Worm (Caenorhabditis elegans) whole organism, midembryonic: Measurements from ENCODE around the gene C33G3.5.
A peak's percentile ranks its signal among the peaks of the same experiment; 100 is the strongest.

ENCODE experiments used
- T22C8.4 ChIP-seq: fragments of 200-800 bp; sonication (Bioruptor generic); IDR thresholded peaks from 2 replicates; pipeline ENCODE4 v1.3.6; 2022; ENCODE audit warnings: missing genetic modification characterization, missing compliant biosample characterization
- cog-1 ChIP-seq: sonication (generic microtip); optimal IDR thresholded peaks from 2 replicates; lab custom pipeline; 2016; ENCODE audit warnings: missing genetic modification characterization, missing compliant biosample characterization
- flt-1 ChIP-seq: fragments of 200-800 bp; sonication (Bioruptor generic); IDR thresholded peaks from 2 replicates; pipeline ENCODE4 v1.3.6; 2022; ENCODE audit warnings: missing genetic modification characterization, missing compliant biosample characterization
- klf-2 ChIP-seq: fragments of 200-800 bp; sonication (Bioruptor generic); conservative IDR thresholded peaks from 2 replicates; pipeline ENCODE4 v1.3.6; 2022; ENCODE audit warnings: missing genetic modification reagents, missing genetic modification characterization, missing compliant biosample characterization
- med-1 ChIP-seq: sonication (generic microtip); optimal IDR thresholded peaks from 2 replicates; lab custom pipeline; 2017; ENCODE audit warnings: missing genetic modification characterization, mild to moderate bottlenecking, missing compliant biosample characterization, antibody characterized with exemption, missing genetic modification reagents; ENCODE audit not compliant: insufficient read depth
- ref-1 ChIP-seq: fragments of 200-800 bp; sonication (Bioruptor generic); conservative IDR thresholded peaks from 2 replicates; pipeline ENCODE4 v1.3.6; 2022; ENCODE audit warnings: missing genetic modification reagents, missing genetic modification characterization, missing compliant biosample characterization
- tab-1 ChIP-seq: fragments of 200-800 bp; sonication (Bioruptor generic); IDR thresholded peaks from 2 replicates; pipeline ENCODE4 v1.3.6; 2022; ENCODE audit warnings: missing genetic modification characterization, missing compliant biosample characterization
- ztf-23 ChIP-seq: fragments of 200-800 bp; sonication (Bioruptor generic); IDR thresholded peaks from 2 replicates; pipeline ENCODE4 v1.3.6; 2022; ENCODE audit warnings: missing genetic modification reagents, missing genetic modification characterization, missing compliant biosample characterization
- ztf-29 ChIP-seq: fragments of 200-800 bp; sonication (Bioruptor generic); IDR thresholded peaks from 2 replicates; pipeline ENCODE4 v1.3.6; 2022; ENCODE audit warnings: missing genetic modification reagents, missing genetic modification characterization, missing compliant biosample characterization

The C33G3.5 gene

ce11 chrX:14098618-14099118 lies 20.2 kb upstream of the C33G3.5 start, which contains the start of gene F16B12.4:
TSS of gene F16B12.4 (minus strand) at chrX:14098668.
- TF ChIP-seq ztf-29 (GFP tag; lab: Robert Waterston, UW) (no peak), T22C8.4 (GFP tag; lab: Robert Waterston, UW) (no peak), ztf-23 (GFP tag; lab: Robert Waterston, UW) (no peak), ref-1 (GFP tag; lab: Robert Waterston, UW) (no peak), tab-1 (GFP tag; lab: Robert Waterston, UW) (no peak), med-1 (GFP tag; lab: Kevin White, UChicago) (no peak), flt-1 (GFP tag; lab: Robert Waterston, UW) (no peak), cog-1 (no peak), klf-2 (GFP tag; lab: Robert Waterston, UW) (no peak)

- TF ChIP-seq cog-1: no peak
Observed at ce11 chrX:14090990-14091389, 12.5 kb upstream of the C33G3.5 start.

DNA sequence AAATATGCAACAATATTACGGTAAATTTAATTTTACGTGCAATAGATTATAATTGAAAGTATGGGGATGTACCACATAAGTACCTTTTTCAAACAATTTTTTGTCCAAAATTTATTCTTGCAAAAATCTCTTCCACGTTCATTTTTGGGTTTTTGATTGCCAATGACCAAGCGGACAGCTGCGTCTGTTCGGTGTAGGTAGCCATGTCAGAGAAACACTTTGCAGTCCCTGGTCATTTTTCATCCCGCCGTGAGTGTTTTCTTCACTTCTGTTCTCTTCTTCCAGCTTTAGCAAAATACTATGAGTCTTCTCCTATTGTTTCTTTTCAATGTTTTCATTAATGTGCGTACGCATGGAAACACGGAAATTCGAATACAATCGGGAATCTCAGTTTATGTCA lies 11.6 kb upstream of the C33G3.5 start, which contains the start of gene dsl-4:
Gene dsl-4, plus strand, starts transcription at position 301 of the 400 bp plus-strand sequence.
- TF ChIP-seq med-1 (GFP tag; lab: Kevin White, UChicago): no peak
- TF ChIP-seq T22C8.4 (GFP tag; lab: Robert Waterston, UW): no peak
- no peak for TF ChIP-seq klf-2 (GFP tag; lab: Robert Waterston, UW)
- no peak for TF ChIP-seq ref-1 (GFP tag; lab: Robert Waterston, UW)
- TF ChIP-seq flt-1 (GFP tag; lab: Robert Waterston, UW): no peak
- no peak for TF ChIP-seq tab-1 (GFP tag; lab: Robert Waterston, UW)
- TF ChIP-seq ztf-23 (GFP tag; lab: Robert Waterston, UW): no peak
- no peak for TF ChIP-seq ztf-29 (GFP tag; lab: Robert Waterston, UW)
- no peak for TF ChIP-seq cog-1

DNA sequence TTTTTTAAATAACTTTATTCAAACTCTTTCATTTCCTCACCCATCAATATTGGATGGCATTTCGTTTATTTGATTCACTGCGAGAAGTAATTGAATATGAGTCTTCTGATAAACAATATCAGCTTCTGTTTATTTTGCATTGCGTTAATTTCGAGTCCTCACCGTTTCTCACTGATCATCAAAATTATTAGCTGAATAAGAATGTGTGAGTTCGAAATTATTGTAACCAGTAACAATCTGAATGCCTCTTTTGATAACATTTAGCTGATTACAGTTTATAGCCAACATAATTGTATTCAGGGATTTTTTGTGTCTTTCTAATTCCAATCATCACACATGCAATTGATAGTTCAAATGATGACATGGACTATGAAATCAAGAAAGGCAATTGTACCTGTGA lies 6.7 kb upstream of the C33G3.5 start, which contains the start of gene F16B12.1:
Gene F16B12.1, plus strand, starts transcription at position 301 of the 400 bp plus-strand sequence.
- no peak for TF ChIP-seq klf-2 (GFP tag; lab: Robert Waterston, UW)

- TF ChIP-seq tab-1 (GFP tag; lab: Robert Waterston, UW) (no peak), cog-1 (no peak), med-1 (GFP tag; lab: Kevin White, UChicago) (no peak), flt-1 (GFP tag; lab: Robert Waterston, UW) (no peak), ztf-29 (GFP tag; lab: Robert Waterston, UW) (no peak), ztf-23 (GFP tag; lab: Robert Waterston, UW) (no peak), ref-1 (GFP tag; lab: Robert Waterston, UW) (no peak), T22C8.4 (GFP tag; lab: Robert Waterston, UW) (no peak), klf-2 (GFP tag; lab: Robert Waterston, UW) (no peak)
Observed at ce11 chrX:14084230-14084629, 5.8 kb upstream of the C33G3.5 start, which contains the start of gene C33G3.6. TSS of gene C33G3.6 (minus strand) at chrX:14084330.

DNA sequence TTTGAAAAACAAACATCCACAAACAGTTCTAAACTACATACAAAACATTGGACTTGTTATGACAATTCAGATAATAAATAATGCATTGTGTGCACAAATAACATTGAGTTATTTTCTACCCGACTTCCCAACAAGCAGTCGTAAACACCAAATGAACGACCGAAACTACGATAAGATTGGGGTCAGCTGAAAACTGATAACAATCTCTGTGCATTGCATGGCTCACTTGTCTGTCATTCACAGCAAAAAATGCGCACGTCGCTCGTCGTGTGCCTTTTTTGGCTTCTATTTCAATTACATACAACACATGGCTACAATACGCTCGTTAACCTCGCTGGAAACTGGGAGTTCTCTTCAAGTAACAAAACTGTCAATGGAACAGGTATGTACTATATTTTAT lies 7.5 kb downstream of the C33G3.5 start, which contains the start of gene C33G3.4:
Gene C33G3.4, plus strand, starts transcription at position 213 of the 400 bp plus-strand sequence.
- TF ChIP-seq flt-1 (GFP tag; lab: Robert Waterston, UW): no peak
- TF ChIP-seq med-1 (GFP tag; lab: Kevin White, UChicago): no peak
- TF ChIP-seq cog-1: no peak
- no peak for TF ChIP-seq ref-1 (GFP tag; lab: Robert Waterston, UW)
- TF ChIP-seq tab-1 (GFP tag; lab: Robert Waterston, UW): no peak
- no peak for TF ChIP-seq T22C8.4 (GFP tag; lab: Robert Waterston, UW)
- no peak for TF ChIP-seq klf-2 (GFP tag; lab: Robert Waterston, UW)
- no peak for TF ChIP-seq ztf-29 (GFP tag; lab: Robert Waterston, UW)
- TF ChIP-seq ztf-23 (GFP tag; lab: Robert Waterston, UW): no peak

ce11 chrX:14069528-14069927 lies 8.9 kb downstream of the C33G3.5 start:
- TF ChIP-seq med-1 (GFP tag; lab: Kevin White, UChicago): no peak
- TF ChIP-seq tab-1 (GFP tag; lab: Robert Waterston, UW): no peak
- no peak for TF ChIP-seq ref-1 (GFP tag; lab: Robert Waterston, UW)
- no peak for TF ChIP-seq cog-1
- TF ChIP-seq flt-1 (GFP tag; lab: Robert Waterston, UW): no peak
- TF ChIP-seq klf-2 (GFP tag; lab: Robert Waterston, UW): no peak
- TF ChIP-seq ztf-23 (GFP tag; lab: Robert Waterston, UW): no peak
- no peak for TF ChIP-seq ztf-29 (GFP tag; lab: Robert Waterston, UW)
- TF ChIP-seq T22C8.4 (GFP tag; lab: Robert Waterston, UW): no peak

- TF ChIP-seq ref-1 (GFP tag; lab: Robert Waterston, UW) (no peak), flt-1 (GFP tag; lab: Robert Waterston, UW) (no peak), med-1 (GFP tag; lab: Kevin White, UChicago) (no peak), ztf-29 (GFP tag; lab: Robert Waterston, UW) (no peak), tab-1 (GFP tag; lab: Robert Waterston, UW) (no peak), ztf-23 (GFP tag; lab: Robert Waterston, UW) (no peak), klf-2 (GFP tag; lab: Robert Waterston, UW) (no peak), cog-1 (no peak)
Observed at ce11 chrX:14067641-14068040, 10.8 kb downstream of the C33G3.5 start, which contains the start of gene lgc-21. TSS of gene lgc-21 (minus strand) at chrX:14067984.

- peak; percentile 84 for TF ChIP-seq med-1 (GFP tag; lab: Kevin White, UChicago)
- peak; percentile 88 for TF ChIP-seq cog-1
- peak; percentile 97 for TF ChIP-seq ztf-29 (GFP tag; lab: Robert Waterston, UW)
- TF ChIP-seq T22C8.4 (GFP tag; lab: Robert Waterston, UW): peak; percentile 96
- peak; percentile 99 for TF ChIP-seq flt-1 (GFP tag; lab: Robert Waterston, UW)
- peak; percentile 96 for TF ChIP-seq klf-2 (GFP tag; lab: Robert Waterston, UW)
- peak; percentile 98 for TF ChIP-seq tab-1 (GFP tag; lab: Robert Waterston, UW)
- peak; percentile 97 for TF ChIP-seq ref-1 (GFP tag; lab: Robert Waterston, UW)
- TF ChIP-seq ztf-23 (GFP tag; lab: Robert Waterston, UW): peak; percentile 96
Observed at ce11 chrX:14063830-14064229, 14.6 kb downstream of the C33G3.5 start.
